Worm (Caenorhabditis elegans): ENCODE results near the gene ZK742.4.

DNA sequence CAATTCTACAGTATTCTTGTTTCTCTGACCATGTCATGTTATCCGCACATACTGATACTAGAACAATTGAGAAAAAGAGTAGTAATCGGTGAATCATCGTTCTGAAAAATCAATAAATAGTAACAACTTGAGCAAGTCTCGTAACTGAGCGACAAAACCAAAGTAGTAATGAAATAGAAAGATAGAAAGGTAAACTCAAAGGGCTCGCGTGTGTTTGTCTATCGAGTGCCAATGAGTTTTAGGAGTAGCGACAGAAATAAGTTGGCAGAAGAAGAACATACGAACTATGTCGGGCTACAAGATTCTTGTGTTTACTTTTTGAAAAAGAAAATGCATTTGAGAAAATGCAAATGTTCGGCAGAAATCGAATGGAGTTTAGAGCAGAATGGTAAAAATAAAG, 27.9 kb upstream of the ZK742.4 start, which contains the start of gene C37C3.12:
- TF ChIP-seq nhr-237 (tag; optimal IDR thresholded peaks at IDR 0.05) (no peak), unc-62 (GFP tag; optimal IDR thresholded peaks at IDR 0.05) (no peak), ztf-11 (tag; optimal IDR thresholded peaks at IDR 0.05) (no peak), zag-1 (tag; optimal IDR thresholded peaks at IDR 0.05) (no peak), fkh-10 (GFP tag; optimal IDR thresholded peaks at IDR 0.05) (no peak), lin-39 (tag; optimal IDR thresholded peaks at IDR 0.05) (no peak), blmp-1 (tag; optimal IDR thresholded peaks at IDR 0.05) (no peak), skn-1 (tag; optimal IDR thresholded peaks at IDR 0.05) (no peak), ceh-82 (tag; optimal IDR thresholded peaks at IDR 0.05) (no peak), vab-15 (tag; optimal IDR thresholded peaks at IDR 0.05) (no peak), nhr-77 (tag; optimal IDR thresholded peaks at IDR 0.05) (no peak), lir-3 (tag; optimal IDR thresholded peaks at IDR 0.05; ENCODE audit: poor library complexity) (no peak), lsy-2 (tag; optimal IDR thresholded peaks at IDR 0.05) (no peak)
